Worm (Caenorhabditis elegans): ENCODE data around the gene lgc-49.

The lgc-49 gene

DNA sequence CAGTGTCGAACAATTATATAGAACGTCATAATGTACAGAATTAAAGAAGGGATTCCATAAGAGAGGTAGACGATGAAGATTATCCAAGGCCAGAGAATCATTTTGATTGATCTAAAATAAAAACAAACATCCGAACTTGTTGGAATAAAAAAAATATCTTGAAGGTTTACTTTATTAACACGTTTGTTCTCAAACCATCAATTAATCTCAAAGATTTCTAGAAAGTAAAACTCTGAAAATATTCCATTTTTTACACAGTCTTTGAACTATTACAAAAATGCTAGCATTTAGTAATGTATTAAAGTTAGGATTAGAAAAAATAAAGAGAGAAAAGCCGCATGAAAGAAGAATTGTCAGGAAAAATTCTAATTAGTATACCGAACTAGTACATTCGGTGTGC, 26.6 kb upstream of the lgc-49 start, which contains the start of gene srg-40:
srg-40 (minus strand) TSS at position 101 of the 400 bp plus-strand sequence.
- TF ChIP-seq nhr-237 (tag; optimal IDR thresholded peaks at IDR 0.05) = no peak
- TF ChIP-seq lsy-2 (tag; optimal IDR thresholded peaks at IDR 0.05) = no peak
- no peak for TF ChIP-seq swsn-7 (tag; optimal IDR thresholded peaks at IDR 0.05)
- no peak for TF ChIP-seq mdl-1 (tag; optimal IDR thresholded peaks at IDR 0.05)
- no peak for TF ChIP-seq ztf-11 (tag; optimal IDR thresholded peaks at IDR 0.05)
- TF ChIP-seq ceh-8 (GFP tag; optimal IDR thresholded peaks at IDR 0.05) = no peak
- TF ChIP-seq isw-1 (GFP tag; IDR thresholded peaks at IDR 0.05) = no peak
- TF ChIP-seq elt-3 (tag; optimal IDR thresholded peaks at IDR 0.05) = no peak
- no peak for TF ChIP-seq C16A3.4 (tag; optimal IDR thresholded peaks at IDR 0.05)
- no peak for TF ChIP-seq vab-15 (tag; optimal IDR thresholded peaks at IDR 0.05)
- TF ChIP-seq unc-130 (tag; optimal IDR thresholded peaks at IDR 0.05) = no peak
- no peak for TF ChIP-seq unc-62 (GFP tag; optimal IDR thresholded peaks at IDR 0.05)
- no peak for TF ChIP-seq hlh-4 (tag; optimal IDR thresholded peaks at IDR 0.05)
- TF ChIP-seq dsc-1 (tag; optimal IDR thresholded peaks at IDR 0.05) = no peak
- no peak for TF ChIP-seq unc-98 (GFP tag; IDR thresholded peaks at IDR 0.05)
- no peak for TF ChIP-seq zag-1 (tag; optimal IDR thresholded peaks at IDR 0.05)
- TF ChIP-seq nhr-90 (tag; optimal IDR thresholded peaks at IDR 0.05; ENCODE audit: poor library complexity) = no peak

DNA sequence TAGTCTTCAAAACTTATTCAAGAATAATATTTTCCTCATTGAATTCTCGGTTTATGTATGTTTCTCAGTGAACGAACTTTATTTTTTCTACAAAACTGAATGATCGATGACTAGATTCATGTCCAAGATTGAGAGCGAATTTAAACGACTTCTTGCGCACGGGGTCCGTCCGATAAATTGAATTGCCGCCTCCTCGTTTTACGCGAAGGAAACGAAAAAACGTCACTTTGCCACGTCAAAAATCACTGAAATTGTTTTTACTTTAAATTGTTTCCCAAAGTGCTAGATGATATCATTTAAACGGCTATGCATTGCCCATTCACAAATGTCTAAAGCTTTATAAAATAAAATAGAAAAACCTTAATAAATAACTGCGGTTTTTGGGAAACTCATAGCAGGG, 23.3 kb upstream of the lgc-49 start:
- no peak for TF ChIP-seq ztf-4 (tag; optimal IDR thresholded peaks at IDR 0.05)
- peak; percentile 79 for TF ChIP-seq fkh-10 (GFP tag; optimal IDR thresholded peaks at IDR 0.05)

DNA sequence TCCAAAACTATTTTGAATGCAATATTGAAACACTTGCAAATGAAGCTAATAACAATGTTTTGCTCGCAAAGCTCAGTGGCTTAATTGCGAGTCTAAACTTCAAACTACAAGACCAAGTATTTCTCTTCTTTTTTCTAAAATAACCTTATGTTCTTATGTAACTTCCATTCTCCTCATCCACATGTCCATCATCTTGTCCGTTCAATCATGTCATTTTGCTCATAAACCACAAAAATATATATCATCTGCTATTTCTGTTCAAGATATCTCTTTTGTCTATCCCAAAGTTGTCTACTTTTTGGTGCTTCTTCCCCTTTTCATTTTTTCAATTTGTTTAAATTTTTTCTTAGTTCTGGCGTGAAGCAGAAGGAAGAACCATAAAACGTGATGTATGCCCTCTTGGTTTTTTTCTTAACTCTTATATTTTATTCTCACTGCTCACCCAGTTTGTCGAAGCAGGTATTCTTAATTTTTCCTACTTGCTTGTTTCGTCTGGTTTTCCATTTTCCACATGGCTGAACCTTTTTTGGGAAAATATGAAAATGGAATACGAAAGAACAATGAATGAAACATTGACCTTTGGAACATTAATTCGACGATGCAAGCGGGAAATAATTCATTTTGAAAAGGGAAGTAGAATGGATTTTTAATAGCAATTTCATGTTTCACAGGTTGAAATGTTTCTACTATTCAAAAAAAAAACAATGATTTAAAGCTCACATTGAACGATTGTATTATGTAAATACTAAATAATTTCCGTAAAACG, 20.3 kb upstream of the lgc-49 start:
- TF ChIP-seq lin-14 (GFP tag; optimal IDR thresholded peaks at IDR 0.05) (no peak), C16A3.4 (tag; optimal IDR thresholded peaks at IDR 0.05) (no peak), unc-86 (tag; optimal IDR thresholded peaks at IDR 0.05) (no peak), mep-1 (tag; optimal IDR thresholded peaks at IDR 0.05) (no peak), sptf-1 (tag; optimal IDR thresholded peaks at IDR 0.05) (no peak), aha-1 (tag; optimal IDR thresholded peaks at IDR 0.05) (no peak), nhr-84 (tag; optimal IDR thresholded peaks at IDR 0.05) (no peak), fkh-10 (GFP tag; optimal IDR thresholded peaks at IDR 0.05) (no peak), egl-13 (tag; optimal IDR thresholded peaks at IDR 0.05) (no peak), unc-62 (GFP tag; optimal IDR thresholded peaks at IDR 0.05) (no peak), nhr-12 (tag; optimal IDR thresholded peaks at IDR 0.05) (no peak), C04F5.9 (tag; optimal IDR thresholded peaks at IDR 0.05) (no peak), pqm-1 (tag; optimal IDR thresholded peaks at IDR 0.05) (no peak), unc-98 (GFP tag; IDR thresholded peaks at IDR 0.05) (no peak), hlh-4 (tag; optimal IDR thresholded peaks at IDR 0.05) (no peak), lsy-2 (tag; optimal IDR thresholded peaks at IDR 0.05) (no peak), nhr-76 (tag; optimal IDR thresholded peaks at IDR 0.05) (no peak)

DNA sequence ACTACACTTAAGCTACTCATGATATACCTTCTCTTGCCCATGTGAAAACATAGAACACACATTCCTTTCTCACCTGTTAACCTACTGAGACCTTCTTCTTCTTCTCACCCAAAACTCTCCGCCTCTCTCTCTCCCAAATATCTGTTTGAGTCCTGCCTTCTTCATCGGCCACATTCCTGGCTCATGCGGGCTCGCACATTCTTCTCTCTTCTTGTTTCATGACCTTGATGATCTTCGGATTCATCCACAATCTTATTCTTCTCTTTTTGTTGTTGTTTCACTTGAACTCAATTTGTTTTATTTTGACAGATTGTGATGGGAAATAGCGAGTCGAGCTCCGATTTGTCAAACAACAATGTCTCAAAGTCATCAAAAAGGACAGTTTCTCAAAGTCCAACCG, 19.2 kb upstream of the lgc-49 start, which contains the start of gene T19C4.5:
T19C4.5 (plus strand) TSS at position 308 of the 400 bp plus-strand sequence.
- TF ChIP-seq rnt-1 (tag; optimal IDR thresholded peaks at IDR 0.05) = peak; percentile 8
- no peak for TF ChIP-seq efl-1 (optimal IDR thresholded peaks at IDR 0.05)
- TF ChIP-seq efl-1 (GFP tag; optimal IDR thresholded peaks at IDR 0.05 in 1 of 2) = peak in 1 of 2 experiments; percentile 92
- TF ChIP-seq tlp-1 (tag; optimal IDR thresholded peaks at IDR 0.05) = no peak
- peak; percentile 11 for TF ChIP-seq fkh-10 (GFP tag; optimal IDR thresholded peaks at IDR 0.05)

DNA sequence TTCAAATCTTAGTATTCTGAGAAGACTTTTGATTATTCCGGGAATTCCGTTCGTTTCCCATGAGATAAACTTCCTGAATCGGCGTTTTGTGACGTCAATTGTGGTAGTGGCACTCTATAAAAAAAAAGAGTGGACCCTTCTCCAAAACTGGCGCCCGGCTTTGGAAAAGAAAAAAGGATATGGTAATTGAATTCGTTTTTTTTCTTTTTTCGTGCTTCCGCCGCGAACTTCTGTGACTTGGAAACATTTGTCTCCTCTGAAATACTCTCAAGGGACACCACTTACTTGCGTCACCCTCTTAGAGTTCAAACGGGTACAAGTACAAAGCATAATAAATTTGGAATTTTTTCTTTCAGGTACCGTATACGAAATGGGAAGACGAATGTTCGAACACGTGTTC, 18.4 kb upstream of the lgc-49 start:
- TF ChIP-seq vab-15 (tag; optimal IDR thresholded peaks at IDR 0.05) = no peak
- TF ChIP-seq mab-9 (GFP tag; IDR thresholded peaks at IDR 0.05) = no peak
- TF ChIP-seq lin-15B (tag; optimal IDR thresholded peaks at IDR 0.05) = no peak
- peak; percentile 53 for TF ChIP-seq lin-14 (GFP tag; optimal IDR thresholded peaks at IDR 0.05)
- TF ChIP-seq nhr-71 (tag; optimal IDR thresholded peaks at IDR 0.05) = peak; percentile 5
- peak; percentile 54 for TF ChIP-seq fkh-10 (GFP tag; optimal IDR thresholded peaks at IDR 0.05)

All from whole organism, L1 larva.